Worm (Caenorhabditis elegans): ENCODE results near the gene C49C3.9.

ce11 chrIV:17361143-17361542 lies 19.0 kb upstream of the C49C3.9 start, which contains the start of gene clec-202:
- TF ChIP-seq pha-4 (tag; optimal IDR thresholded peaks at IDR 0.05): no peak
- TF ChIP-seq unc-62 (GFP tag; optimal IDR thresholded peaks at IDR 0.05): no peak
- TF ChIP-seq chd-7 (tag; optimal IDR thresholded peaks at IDR 0.05): no peak
- TF ChIP-seq hlh-12 (tag; optimal IDR thresholded peaks at IDR 0.05): no peak
- TF ChIP-seq zfh-2 (GFP tag; conservative IDR thresholded peaks at IDR 0.05): no peak
- TF ChIP-seq dpff-1 (tag; optimal IDR thresholded peaks at IDR 0.05): no peak
- no peak for TF ChIP-seq ama-1 (optimal IDR thresholded peaks at IDR 0.05)
- no peak for TF ChIP-seq ama-1 (GFP tag; optimal IDR thresholded peaks at IDR 0.05)
